Worm (Caenorhabditis elegans): ENCODE measurements around the gene ipla-5.

DNA sequence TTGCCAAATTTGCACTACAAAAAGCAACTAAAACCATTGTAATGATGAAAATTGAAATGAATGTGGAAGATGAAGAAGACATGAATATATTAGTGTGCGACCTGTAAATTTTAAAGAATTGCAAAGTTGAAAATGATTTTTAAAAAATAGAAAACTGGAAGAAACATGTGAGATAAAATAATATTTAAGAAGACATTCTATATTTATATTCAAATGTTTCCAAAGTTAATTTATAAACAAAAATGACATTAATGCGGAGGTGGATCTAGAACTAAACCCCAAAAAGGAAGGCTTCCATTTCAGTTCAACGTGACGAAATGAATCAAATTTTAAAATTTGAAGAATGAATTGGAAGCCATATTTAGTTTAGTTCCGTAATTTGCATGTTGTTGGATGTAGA lies 35.8 kb upstream of the ipla-5 start, which contains the start of gene nlp-60:
- TF ChIP-seq blmp-1 (tag; optimal IDR thresholded peaks at IDR 0.05): no peak
- no peak for TF ChIP-seq snpc-4 (tag; optimal IDR thresholded peaks at IDR 0.05)
- no peak for TF ChIP-seq nhr-12 (tag; optimal IDR thresholded peaks at IDR 0.05)
- no peak for TF ChIP-seq nhr-237 (tag; optimal IDR thresholded peaks at IDR 0.05)
- no peak for TF ChIP-seq bed-3 (GFP tag; optimal IDR thresholded peaks at IDR 0.05)
- TF ChIP-seq elt-1 (tag; optimal IDR thresholded peaks at IDR 0.05; ENCODE audit: borderline replicate concordance, insufficient read depth): no peak
- no peak for TF ChIP-seq ham-2 (GFP tag; optimal IDR thresholded peaks at IDR 0.05)
- no peak for TF ChIP-seq nhr-76 (tag; optimal IDR thresholded peaks at IDR 0.05)
- TF ChIP-seq mls-2 (tag; optimal IDR thresholded peaks at IDR 0.05): no peak
- no peak for TF ChIP-seq ztf-11 (tag; optimal IDR thresholded peaks at IDR 0.05)
- TF ChIP-seq tbx-8 (GFP tag; optimal IDR thresholded peaks at IDR 0.05): no peak
- TF ChIP-seq M03D4.4 (tag; optimal IDR thresholded peaks at IDR 0.05): no peak
- no peak for TF ChIP-seq flh-1 (GFP tag; optimal IDR thresholded peaks at IDR 0.05)
- no peak for TF ChIP-seq unc-62 (GFP tag; optimal IDR thresholded peaks at IDR 0.05)
